Fruit fly (Drosophila melanogaster): ENCODE data around the gene Tango10.

dm6 chrX:11694959-11695882 is 24.8 kb upstream of the Tango10 start, which contains the start of gene PhKgamma:
- TF ChIP-seq tai (GFP tag; optimal IDR thresholded peaks at IDR 0.05), result no peak
- TF ChIP-seq Jra (GFP tag; optimal IDR thresholded peaks at IDR 0.05), result no peak
- TF ChIP-seq br (GFP tag; optimal IDR thresholded peaks at IDR 0.05), result no peak
- TF ChIP-seq CrebA (GFP tag; optimal IDR thresholded peaks at IDR 0.05; ENCODE audit: borderline replicate concordance), result no peak
- no peak for TF ChIP-seq pan (optimal IDR thresholded peaks at IDR 0.05)
- TF ChIP-seq Hr78 (GFP tag; optimal IDR thresholded peaks at IDR 0.05), result no peak
- peak; percentile 20 for TF ChIP-seq HLH106 (tag; optimal IDR thresholded peaks at IDR 0.05)
- TF ChIP-seq Abd-B (GFP tag; optimal IDR thresholded peaks at IDR 0.05), result no peak
- no peak for TF ChIP-seq brk (GFP tag; optimal IDR thresholded peaks at IDR 0.05)
- peak; percentile 61 for TF ChIP-seq psq (GFP tag; optimal IDR thresholded peaks at IDR 0.05)
- TF ChIP-seq Myc (optimal IDR thresholded peaks at IDR 0.05), result peak; percentile 16
- TF ChIP-seq ey (GFP tag; optimal IDR thresholded peaks at IDR 0.05), result no peak
- peak; percentile 21 for TF ChIP-seq Sp1 (GFP tag; optimal IDR thresholded peaks at IDR 0.05)
- TF ChIP-seq h (GFP tag; optimal IDR thresholded peaks at IDR 0.05), result peak; percentile 35

All from whole organism, wandering third instar larva.